Worm (Caenorhabditis elegans) whole organism, young adult: ENCODE measurements around the gene B0303.16.

Experiments used
- B0019.2 ChIP-seq: fragments of 200-800 bp; sonication (Bioruptor generic); conservative IDR thresholded peaks from 2 replicates; pipeline ENCODE4 v1.3.6; 2022; ENCODE audit warnings: missing genetic modification reagents, missing genetic modification characterization, missing compliant biosample characterization
- B0336.3 ChIP-seq: fragments of 200-800 bp; sonication (Bioruptor generic); IDR thresholded peaks from 2 replicates; pipeline ENCODE4 v1.3.6; 2022; ENCODE audit warnings: missing genetic modification characterization, missing compliant biosample characterization
- C17E4.6 ChIP-seq: fragments of 200-800 bp; sonication (Bioruptor generic); IDR thresholded peaks from 2 replicates; pipeline ENCODE4 v1.3.6; 2022; ENCODE audit warnings: missing genetic modification reagents, missing genetic modification characterization, missing compliant biosample characterization
- F37B4.10 ChIP-seq: fragments of 200-800 bp; sonication (Bioruptor generic); IDR thresholded peaks from 2 replicates; pipeline ENCODE4 v1.3.6; 2022; ENCODE audit warnings: missing genetic modification characterization, missing compliant biosample characterization
- F49E8.2 ChIP-seq: sonication (generic microtip); optimal IDR thresholded peaks from 3 replicates; lab custom pipeline; 2017; ENCODE audit warnings: missing genetic modification characterization, mild to moderate bottlenecking, missing compliant biosample characterization, antibody characterized with exemption, moderate library complexity; ENCODE audit not compliant: insufficient read depth
- F57A8.1 ChIP-seq: fragments of 200-800 bp; sonication (Bioruptor generic); optimal IDR thresholded peaks from 2 replicates; lab custom pipeline; 2018; ENCODE audit warnings: mild to moderate bottlenecking, missing genetic modification characterization, moderate library complexity, missing compliant biosample characterization
- K11D2.4 ChIP-seq: fragments of 200-800 bp; sonication (Bioruptor generic); IDR thresholded peaks from 2 replicates; pipeline ENCODE4 v1.3.6; 2022; ENCODE audit warnings: missing genetic modification reagents, missing genetic modification characterization, missing compliant biosample characterization
- T07F8.4 ChIP-seq: sonication (generic microtip); optimal IDR thresholded peaks from 2 replicates; lab custom pipeline; 2016; ENCODE audit warnings: mild to moderate bottlenecking, missing genetic modification characterization, moderate library complexity, missing compliant biosample characterization
- Y53F4B.3 ChIP-seq: fragments of 200-800 bp; sonication (Bioruptor generic); IDR thresholded peaks from 2 replicates; pipeline ENCODE4 v1.3.6; 2022; ENCODE audit warnings: missing genetic modification reagents, missing genetic modification characterization, missing compliant biosample characterization
- Y67H2A.10 ChIP-seq: fragments of 200-800 bp; sonication (Bioruptor generic); conservative IDR thresholded peaks from 2 replicates; pipeline ENCODE4 v1.3.6; 2022; ENCODE audit warnings: missing genetic modification reagents, missing genetic modification characterization, missing compliant biosample characterization
- Y95B8A.8 ChIP-seq: fragments of 200-800 bp; sonication (Bioruptor generic); IDR thresholded peaks from 2 replicates; pipeline ENCODE4 v1.3.6; 2022; ENCODE audit warnings: missing genetic modification reagents, missing genetic modification characterization, missing compliant biosample characterization
- ZK185.1 ChIP-seq: sonication (generic microtip); optimal IDR thresholded peaks from 2 replicates; lab custom pipeline; 2016; ENCODE audit warnings: mild to moderate bottlenecking, missing genetic modification characterization, missing compliant biosample characterization; ENCODE audit not compliant: poor library complexity, severe bottlenecking
- akir-1 ChIP-seq: fragments of 200-800 bp; sonication (Bioruptor generic); optimal IDR thresholded peaks from 2 replicates; lab custom pipeline; 2018; ENCODE audit warnings: mild to moderate bottlenecking, missing genetic modification characterization, moderate library complexity, missing compliant biosample characterization
- aptf-2 ChIP-seq: fragments of 200-800 bp; sonication (Bioruptor generic); conservative IDR thresholded peaks from 2 replicates; pipeline ENCODE4 v1.3.6; 2022; ENCODE audit warnings: missing genetic modification reagents, missing genetic modification characterization, missing compliant biosample characterization
- aptf-3 ChIP-seq: fragments of 200-800 bp; sonication (Bioruptor generic); IDR thresholded peaks from 2 replicates; pipeline ENCODE4 v1.3.6; 2022; ENCODE audit warnings: missing genetic modification characterization, missing compliant biosample characterization
- cebp-2 ChIP-seq: fragments of 200-800 bp; sonication (Bioruptor generic); IDR thresholded peaks from 2 replicates; pipeline ENCODE4 v1.3.6; 2022; ENCODE audit warnings: missing genetic modification characterization, missing compliant biosample characterization
- ceh-58 ChIP-seq: fragments of 200-800 bp; sonication (Bioruptor generic); IDR thresholded peaks from 2 replicates; pipeline ENCODE4 v1.3.6; 2022; ENCODE audit warnings: missing genetic modification characterization, missing compliant biosample characterization
- ceh-91 ChIP-seq: fragments of 200-800 bp; sonication (Bioruptor generic); IDR thresholded peaks from 2 replicates; pipeline ENCODE4 v1.3.6; 2022; ENCODE audit warnings: missing genetic modification reagents, missing genetic modification characterization, missing compliant biosample characterization
- dpff-1 ChIP-seq: sonication (generic microtip); optimal IDR thresholded peaks from 2 replicates; lab custom pipeline; 2017; ENCODE audit warnings: mild to moderate bottlenecking, missing genetic modification characterization, missing compliant biosample characterization
- efl-1 ChIP-seq: fragments of 150-350 bp; optimal IDR thresholded peaks from 2 replicates; lab custom pipeline; 2014; ENCODE audit warnings: missing biosample characterization, missing genetic modification reagents, missing genetic modification characterization
- ekl-4 ChIP-seq: fragments of 200-800 bp; sonication (Bioruptor generic); IDR thresholded peaks from 2 replicates; pipeline ENCODE4 v1.3.6; 2022; ENCODE audit warnings: missing genetic modification reagents, missing genetic modification characterization, missing compliant biosample characterization
- gei-17 ChIP-seq: fragments of 200-800 bp; sonication (Bioruptor generic); optimal IDR thresholded peaks from 2 replicates; lab custom pipeline; 2018; ENCODE audit warnings: mild to moderate bottlenecking, missing genetic modification characterization, missing compliant biosample characterization
- let-526 ChIP-seq: fragments of 200-800 bp; sonication (Bioruptor generic); IDR thresholded peaks from 2 replicates; pipeline ENCODE4 v1.3.6; 2022; ENCODE audit warnings: missing genetic modification reagents, missing genetic modification characterization, missing compliant biosample characterization
- let-607 ChIP-seq, 2 experiments: fragments of 200-800 bp in 1 of 2; sonication (Bioruptor generic) in 1 of 2; sonication (generic microtip) in 1 of 2; optimal IDR thresholded peaks; 2 replicates each; lab custom pipeline; 2016 to 2018; ENCODE audit warnings: mild to moderate bottlenecking in 2 of 2, missing compliant biosample characterization in 2 of 2, missing genetic modification characterization in 2 of 2, moderate library complexity in 2 of 2, missing genotype in 1 of 2
- lin-26 ChIP-seq: fragments of 200-800 bp; sonication (Bioruptor generic); IDR thresholded peaks from 2 replicates; pipeline ENCODE4 v1.3.6; 2022; ENCODE audit warnings: missing genetic modification reagents, missing genetic modification characterization, missing compliant biosample characterization
- lin-35 ChIP-seq, 3 experiments: fragments of 150-350 bp in 2 of 3; sonication (generic microtip) in 1 of 3; optimal IDR thresholded peaks; 2 replicates each; lab custom pipeline; 2014 to 2018; ENCODE audit warnings: missing biosample characterization in 3 of 3, missing genetic modification characterization in 3 of 3, missing genetic modification reagents in 3 of 3
- lin-40 ChIP-seq: sonication (generic microtip); optimal IDR thresholded peaks from 2 replicates; lab custom pipeline; 2016; ENCODE audit warnings: missing genetic modification characterization, mild to moderate bottlenecking, missing compliant biosample characterization, missing genotype, missing genetic modification reagents
- lsl-1 ChIP-seq: fragments of 200-800 bp; sonication (Bioruptor generic); optimal IDR thresholded peaks from 2 replicates; lab custom pipeline; 2018; ENCODE audit warnings: mild to moderate bottlenecking, missing genetic modification characterization, moderate library complexity, missing compliant biosample characterization
- madf-10 ChIP-seq: sonication (generic microtip); optimal IDR thresholded peaks from 2 replicates; lab custom pipeline; 2016; ENCODE audit warnings: mild to moderate bottlenecking, missing genetic modification characterization, missing compliant biosample characterization
- madf-8 ChIP-seq: fragments of 200-800 bp; sonication (Bioruptor generic); conservative IDR thresholded peaks from 2 replicates; pipeline ENCODE4 v1.3.6; 2022; ENCODE audit warnings: missing genetic modification reagents, missing genetic modification characterization, missing compliant biosample characterization
- mes-4 ChIP-seq: sonication (generic microtip); optimal IDR thresholded peaks from 2 replicates; lab custom pipeline; 2016; ENCODE audit warnings: missing genotype, missing genetic modification characterization, missing compliant biosample characterization
- mxl-1 ChIP-seq: sonication (generic microtip); optimal IDR thresholded peaks from 2 replicates; lab custom pipeline; 2016; ENCODE audit warnings: missing genetic modification characterization, missing compliant biosample characterization
- nfya-1 ChIP-seq: sonication (generic microtip); optimal IDR thresholded peaks from 2 replicates; lab custom pipeline; 2017; ENCODE audit warnings: antibody characterized with exemption, missing compliant biosample characterization, missing genetic modification characterization, borderline replicate concordance; ENCODE audit not compliant: insufficient read depth
- nfyb-1 ChIP-seq: fragments of 200-800 bp; sonication (Bioruptor generic); IDR thresholded peaks from 2 replicates; pipeline ENCODE4 v1.3.6; 2022; ENCODE audit warnings: missing genetic modification reagents, missing genetic modification characterization, missing compliant biosample characterization
- nhr-27 ChIP-seq: fragments of 200-800 bp; sonication (Bioruptor generic); optimal IDR thresholded peaks from 2 replicates; lab custom pipeline; 2018; ENCODE audit warnings: mild to moderate bottlenecking, missing genetic modification characterization, moderate library complexity, missing compliant biosample characterization
- repo-1 ChIP-seq: sonication (generic microtip); optimal IDR thresholded peaks from 2 replicates; lab custom pipeline; 2017; ENCODE audit warnings: mild to moderate bottlenecking, missing genetic modification characterization, missing compliant biosample characterization
- rpc-1 ChIP-seq, 2 experiments: fragments of 150-350 bp in 1 of 2; sonication (generic microtip) in 1 of 2; optimal IDR thresholded peaks; 2 replicates each; lab custom pipeline; 2014 to 2018; ENCODE audit warnings: missing biosample characterization in 1 of 2, missing genetic modification characterization in 1 of 2, missing genetic modification reagents in 1 of 2, missing genotype in 1 of 2
- snpc-1.1 ChIP-seq: sonication (generic microtip); optimal IDR thresholded peaks from 2 replicates; lab custom pipeline; 2017; ENCODE audit warnings: missing genetic modification characterization, mild to moderate bottlenecking, missing compliant biosample characterization, antibody characterized with exemption, moderate library complexity, missing genotype, missing genetic modification reagents; ENCODE audit not compliant: insufficient read depth
- snpc-1.3 ChIP-seq: sonication (generic microtip); optimal IDR thresholded peaks from 2 replicates; lab custom pipeline; 2017; ENCODE audit warnings: missing genetic modification characterization, mild to moderate bottlenecking, missing compliant biosample characterization, antibody characterized with exemption, moderate library complexity, missing genotype, missing genetic modification reagents; ENCODE audit not compliant: insufficient read depth
- sptf-2 ChIP-seq: fragments of 200-800 bp; sonication (Bioruptor generic); optimal IDR thresholded peaks from 2 replicates; lab custom pipeline; 2018; ENCODE audit warnings: mild to moderate bottlenecking, missing genetic modification characterization, missing compliant biosample characterization
- tlf-1 ChIP-seq: fragments of 200-800 bp; sonication (Bioruptor generic); optimal IDR thresholded peaks from 2 replicates; lab custom pipeline; 2018; ENCODE audit warnings: mild to moderate bottlenecking, missing genetic modification characterization, missing compliant biosample characterization
- xnd-1 ChIP-seq: sonication (generic microtip); optimal IDR thresholded peaks from 2 replicates; lab custom pipeline; 2016; ENCODE audit warnings: missing genotype, missing genetic modification reagents, missing genetic modification characterization, missing compliant biosample characterization
- zim-3 ChIP-seq: sonication (generic microtip); optimal IDR thresholded peaks from 2 replicates; lab custom pipeline; 2017; ENCODE audit warnings: mild to moderate bottlenecking, missing genetic modification characterization, moderate library complexity, missing compliant biosample characterization
- ztf-22 ChIP-seq: fragments of 200-800 bp; sonication (Bioruptor generic); optimal IDR thresholded peaks from 2 replicates; lab custom pipeline; 2018; ENCODE audit warnings: mild to moderate bottlenecking, missing genetic modification characterization, moderate library complexity, missing compliant biosample characterization
- ztf-26 ChIP-seq: sonication (generic microtip); optimal IDR thresholded peaks from 2 replicates; lab custom pipeline; 2017; ENCODE audit warnings: missing genetic modification characterization, missing compliant biosample characterization
- ztf-3 ChIP-seq: fragments of 200-800 bp; sonication (Bioruptor generic); optimal IDR thresholded peaks from 2 replicates; lab custom pipeline; 2018; ENCODE audit warnings: mild to moderate bottlenecking, missing genetic modification characterization, missing compliant biosample characterization

The B0303.16 gene

ce11 chrIII:8741276-8741860, 36.5 kb downstream of the B0303.16 start, which contains the start of gene pdhk-2 (continued):
- TF ChIP-seq akir-1 (GFP tag; lab: Kevin White, UChicago) (no peak), lin-40 (peak; percentile 94), F49E8.2 (tag; lab: Kevin White, UChicago) (peak; percentile 70), Y67H2A.10 (no peak), snpc-1.1 (tag; lab: Kevin White, UChicago) (no peak), nfya-1 (tag; lab: Kevin White, UChicago) (no peak), F57A8.1 (no peak), xnd-1 (peak; percentile 76), madf-8 (GFP tag; lab: Robert Waterston, UW) (peak; percentile 73), cebp-2 (GFP tag; lab: Robert Waterston, UW) (no peak), let-607 (tag; optimal IDR thresholded peaks at IDR 0.05; lab: Kevin White, UChicago) (peak; percentile 39 to 71), aptf-3 (no peak), nhr-27 (tag; lab: Kevin White, UChicago) (no peak), efl-1 (GFP tag; lab: Kevin White, UChicago) (peak; percentile 92), mxl-1 (tag; lab: Kevin White, UChicago) (no peak), snpc-1.3 (tag; lab: Kevin White, UChicago) (peak; percentile 32), B0336.3 (GFP tag; lab: Robert Waterston, UW) (peak; percentile 88), F37B4.10 (no peak), lsl-1 (GFP tag; lab: Kevin White, UChicago) (peak; percentile 77), tlf-1 (GFP tag; lab: Kevin White, UChicago) (peak; percentile 88), dpff-1 (no peak), lin-26 (GFP tag; lab: Robert Waterston, UW) (no peak), ztf-3 (GFP tag; lab: Kevin White, UChicago) (no peak), lin-35 (GFP tag; optimal IDR thresholded peaks at IDR 0.05; lab: Kevin White, UChicago) (peak; percentile 85 to 98 (median 89)), ztf-22 (no peak), C17E4.6 (GFP tag; lab: Robert Waterston, UW) (peak; percentile 67; the same call in 1 of the 2 replicates), rpc-1 (optimal IDR thresholded peaks at IDR 0.05; lab: Kevin White, UChicago) (no peak), rpc-1 (tag; optimal IDR thresholded peaks at IDR 0.05; lab: Kevin White, UChicago) (no peak), ceh-58 (GFP tag; lab: Robert Waterston, UW) (no peak), Y95B8A.8 (GFP tag; lab: Robert Waterston, UW) (0 out of 2 replicates have a peak, but pooled peaks have one; percentile 67), let-526 (GFP tag; lab: Robert Waterston, UW) (no peak), zim-3 (no peak), ztf-26 (peak; percentile 81), K11D2.4 (GFP tag; lab: Robert Waterston, UW) (no peak; the same call in none of the 2 replicates), Y53F4B.3 (GFP tag; lab: Robert Waterston, UW) (0 out of 2 replicates have a peak, but pooled peaks have one; percentile 24), B0019.2 (GFP tag; lab: Robert Waterston, UW) (no peak), ZK185.1 (tag; lab: Kevin White, UChicago) (peak; percentile 89), ceh-91 (GFP tag; lab: Robert Waterston, UW) (peak; percentile 68), sptf-2 (GFP tag; lab: Kevin White, UChicago) (no peak), aptf-2 (no peak), gei-17 (GFP tag; lab: Kevin White, UChicago) (peak; percentile 76), mes-4 (peak; percentile 15), ekl-4 (GFP tag; lab: Robert Waterston, UW) (peak; percentile 88), madf-10 (tag; lab: Kevin White, UChicago) (peak; percentile 70), nfyb-1 (GFP tag; lab: Robert Waterston, UW) (peak; percentile 82), repo-1 (peak; percentile 87), T07F8.4 (no peak)
